Worm (Caenorhabditis elegans) whole organism, L4 larva: ENCODE results near the gene ZK688.11.

Experiments
- D1046.2 ChIP-seq: fragments of 200-800 bp; sonication (Bioruptor generic); IDR thresholded peaks from 2 replicates; pipeline ENCODE4 v1.3.6; 2022; ENCODE audit warnings: missing genetic modification characterization, missing compliant biosample characterization
- F49E8.2 ChIP-seq: sonication (generic microtip); optimal IDR thresholded peaks from 2 replicates; lab custom pipeline; 2016; ENCODE audit warnings: missing compliant biosample characterization, mild to moderate bottlenecking, missing genetic modification characterization, borderline replicate concordance
- T26A8.4 ChIP-seq: fragments of 200-800 bp; sonication (Bioruptor generic); IDR thresholded peaks from 2 replicates; pipeline ENCODE4 v1.3.6; 2022; ENCODE audit warnings: missing genetic modification characterization, missing compliant biosample characterization
- aha-1 ChIP-seq: fragments of 150-350 bp; peaks from one replicate; lab custom pipeline; 2014; ENCODE audit warnings: missing biosample characterization, missing genetic modification characterization
- aly-2 ChIP-seq: sonication (generic microtip); optimal IDR thresholded peaks from 2 replicates; lab custom pipeline; 2018; ENCODE audit warnings: missing biosample characterization, missing genetic modification characterization
- ama-1 ChIP-seq: fragments of 150-350 bp; optimal IDR thresholded peaks from 2 replicates; lab custom pipeline; 2014; ENCODE audit warnings: inconsistent platforms, mixed read lengths
- attf-4 ChIP-seq: sonication (generic microtip); optimal IDR thresholded peaks from 3 replicates; lab custom pipeline; 2017; ENCODE audit warnings: missing biosample characterization, missing genetic modification characterization
- daf-16 ChIP-seq, 3 experiments: sonication (generic microtip); optimal IDR thresholded peaks; 2 replicates each; lab custom pipeline; 2016 to 2017; ENCODE audit warnings: missing genetic modification characterization in 3 of 3, missing genetic modification reagents in 3 of 3, mild to moderate bottlenecking in 2 of 3, missing compliant biosample characterization in 2 of 3, missing biosample characterization in 1 of 3, moderate library complexity in 1 of 3
- daf-19 ChIP-seq: fragments of 200-800 bp; sonication (Bioruptor generic); conservative IDR thresholded peaks from 2 replicates; pipeline ENCODE4 v1.3.6; 2022; ENCODE audit warnings: missing genetic modification characterization, missing compliant biosample characterization
- daf-8 ChIP-seq: fragments of 200-800 bp; sonication (Bioruptor generic); IDR thresholded peaks from 2 replicates; pipeline ENCODE4 v1.3.6; 2022; ENCODE audit warnings: missing genetic modification characterization, missing compliant biosample characterization
- dmd-8 ChIP-seq: fragments of 200-800 bp; sonication (Bioruptor generic); IDR thresholded peaks from 2 replicates; pipeline ENCODE4 v1.3.6; 2022; ENCODE audit warnings: missing genetic modification characterization, missing compliant biosample characterization
- dmd-9 ChIP-seq: fragments of 200-800 bp; sonication (Bioruptor generic); IDR thresholded peaks from 2 replicates; pipeline ENCODE4 v1.3.6; 2022; ENCODE audit warnings: missing genetic modification reagents, missing genetic modification characterization, missing compliant biosample characterization
- duxl-1 ChIP-seq: sonication (generic microtip); optimal IDR thresholded peaks from 2 replicates; lab custom pipeline; 2016; ENCODE audit warnings: mild to moderate bottlenecking, missing genetic modification characterization, moderate library complexity, missing compliant biosample characterization; ENCODE audit not compliant: poor library complexity
- fkh-10 ChIP-seq: fragments of 150-350 bp; optimal IDR thresholded peaks from 2 replicates; lab custom pipeline; 2014; ENCODE audit warnings: missing biosample characterization, missing genetic modification reagents, missing genetic modification characterization
- lim-7 ChIP-seq: fragments of 200-800 bp; sonication (Bioruptor generic); IDR thresholded peaks from 2 replicates; pipeline ENCODE4 v1.3.6; 2022; ENCODE audit warnings: missing genetic modification characterization, missing compliant biosample characterization
- lin-1 ChIP-seq: fragments of 200-800 bp; sonication (Bioruptor generic); IDR thresholded peaks from 2 replicates; pipeline ENCODE4 v1.3.6; 2022; ENCODE audit warnings: missing genetic modification reagents, missing genetic modification characterization, missing compliant biosample characterization
- lir-3 ChIP-seq: sonication (generic microtip); optimal IDR thresholded peaks from 2 replicates; lab custom pipeline; 2016; ENCODE audit warnings: mild to moderate bottlenecking, missing genetic modification characterization, missing compliant biosample characterization
- lsy-2 ChIP-seq, 2 experiments: fragments of 150-350 bp in 1 of 2; sonication (generic microtip) in 1 of 2; optimal IDR thresholded peaks; 2 replicates each; lab custom pipeline; 2014 to 2017; ENCODE audit warnings: missing biosample characterization in 2 of 2, missing genetic modification characterization in 2 of 2
- nhr-102 ChIP-seq: sonication (generic microtip); optimal IDR thresholded peaks from 2 replicates; lab custom pipeline; 2016; ENCODE audit warnings: mild to moderate bottlenecking, missing genetic modification characterization, moderate library complexity, missing compliant biosample characterization
- nhr-237 ChIP-seq: sonication (generic microtip); optimal IDR thresholded peaks from 2 replicates; lab custom pipeline; 2017; ENCODE audit warnings: missing biosample characterization, missing genetic modification characterization
- nhr-77 ChIP-seq: fragments of 150-350 bp; optimal IDR thresholded peaks from 2 replicates; lab custom pipeline; 2014; ENCODE audit warnings: missing biosample characterization, missing genetic modification characterization
- set-16 ChIP-seq: fragments of 200-800 bp; sonication (Bioruptor generic); IDR thresholded peaks from 2 replicates; pipeline ENCODE4 v1.3.6; 2022; ENCODE audit warnings: missing genetic modification reagents, missing genetic modification characterization, missing compliant biosample characterization
- skn-1 ChIP-seq: fragments of 150-350 bp; optimal IDR thresholded peaks from 2 replicates; lab custom pipeline; 2014; ENCODE audit warnings: missing biosample characterization, missing genetic modification characterization
- spr-3 ChIP-seq: fragments of 200-800 bp; sonication (Bioruptor generic); optimal IDR thresholded peaks from 2 replicates; lab custom pipeline; 2018; ENCODE audit warnings: mild to moderate bottlenecking, missing genetic modification characterization, missing compliant biosample characterization
- tra-1 ChIP-seq: fragments of 200-800 bp; sonication (Bioruptor generic); IDR thresholded peaks from 2 replicates; pipeline ENCODE4 v1.3.6; 2022; ENCODE audit warnings: missing genetic modification reagents, missing genetic modification characterization, missing compliant biosample characterization
- unc-62 ChIP-seq, 3 experiments: fragments of 150-350 bp in 1 of 3; sonication (generic microtip); optimal IDR thresholded peaks in 2 of 3; peaks in 1 of 3; 1 replicate in 1 of 3; 2 replicates in 2 of 3; lab custom pipeline; 2014 to 2017; ENCODE audit warnings: missing biosample characterization in 3 of 3, missing genetic modification characterization in 3 of 3, missing genetic modification reagents in 3 of 3, missing genotype in 1 of 3
- vab-7 ChIP-seq: fragments of 200-800 bp; sonication (Bioruptor generic); IDR thresholded peaks from 2 replicates; pipeline ENCODE4 v1.3.6; 2022; ENCODE audit warnings: missing genetic modification reagents, missing genetic modification characterization, missing compliant biosample characterization
- zag-1 ChIP-seq: fragments of 150-350 bp; optimal IDR thresholded peaks from 2 replicates; lab custom pipeline; 2014; ENCODE audit warnings: missing biosample characterization, missing genetic modification characterization
- zip-11 ChIP-seq: fragments of 200-800 bp; sonication (Bioruptor generic); IDR thresholded peaks from 2 replicates; pipeline ENCODE4 v1.3.6; 2022; ENCODE audit warnings: missing genetic modification characterization, missing compliant biosample characterization

Gene ZK688.11

DNA sequence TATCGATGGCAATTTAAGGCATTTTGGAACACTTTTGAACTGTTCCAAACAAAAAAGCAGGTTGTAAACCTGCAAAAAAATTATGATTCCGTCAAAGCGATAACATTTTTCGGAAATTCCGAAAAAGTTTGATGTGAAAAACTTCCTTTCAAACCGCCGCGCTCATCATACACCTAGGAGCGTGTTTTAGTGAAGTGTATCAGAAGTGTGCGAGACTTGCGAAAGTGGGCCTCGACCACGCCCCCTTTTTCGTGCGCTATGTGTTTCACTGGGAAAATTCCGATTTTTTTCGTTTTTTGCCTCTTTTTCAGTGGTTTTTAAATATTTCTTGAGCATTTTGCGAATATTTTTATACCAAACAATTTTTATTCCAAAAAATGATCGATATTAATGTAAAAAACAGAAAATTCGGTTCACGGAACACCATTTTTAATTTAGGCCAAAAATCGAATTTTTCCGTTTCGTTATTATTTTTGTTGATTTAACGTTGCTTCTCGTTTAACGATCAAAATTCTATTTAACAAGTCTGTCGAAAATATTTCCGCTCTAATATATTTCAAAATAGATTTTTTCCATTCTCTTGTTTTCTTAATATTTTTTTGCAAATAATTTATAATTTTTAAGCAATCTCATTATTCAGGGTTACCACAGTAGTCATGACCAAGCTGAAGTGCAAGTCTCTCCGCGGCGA lies 30.1 kb downstream of the ZK688.11 start, which contains the start of gene rpl-35 (continued):
- TF ChIP-seq dmd-9 (peak; percentile 99), attf-4 (peak; percentile 64), nhr-102 (tag; lab: Kevin White, UChicago) (peak; percentile 99), lim-7 (GFP tag; lab: Robert Waterston, UW) (peak; percentile 86), F49E8.2 (peak; percentile 98), daf-16 (GFP tag; optimal IDR thresholded peaks at IDR 0.05; lab: Kevin White, UChicago) (peak; percentile 92 to 97), daf-16 (tag; optimal IDR thresholded peaks at IDR 0.05; lab: Kevin White, UChicago) (peak; percentile 92), zip-11 (GFP tag; lab: Robert Waterston, UW) (peak; percentile 86; the same call in 1 of the 2 replicates), lsy-2 (tag; optimal IDR thresholded peaks at IDR 0.05; lab: Kevin White, UChicago) (peak; percentile 99), ama-1 (lab: Kevin White, UChicago) (peak; percentile 93), dmd-8 (GFP tag; lab: Robert Waterston, UW) (peak; percentile 90)

DNA sequence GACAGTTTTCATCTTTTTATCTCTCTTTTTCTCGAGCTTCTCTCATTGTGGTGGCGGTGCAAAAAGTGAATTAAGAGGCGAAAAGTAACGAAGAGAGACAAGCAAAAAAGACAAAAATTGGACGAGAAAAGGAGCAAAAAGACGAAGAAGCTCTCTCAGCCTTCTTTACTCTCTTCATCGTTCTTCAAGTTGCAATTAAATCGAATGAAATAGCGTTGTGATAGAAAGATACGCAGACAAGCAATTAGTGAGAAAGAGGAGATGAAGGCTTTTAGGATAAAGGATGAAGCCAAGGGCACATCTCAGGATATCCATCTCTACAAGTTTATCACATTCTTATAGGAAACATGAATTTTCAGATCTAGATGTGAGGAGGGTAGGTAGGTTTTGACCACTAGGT lies 36.6 kb downstream of the ZK688.11 start:
- TF ChIP-seq lsy-2 (tag; optimal IDR thresholded peaks at IDR 0.05; lab: Kevin White, UChicago) (peak in 1 of 2 experiments; percentile 22), lin-1 (GFP tag; lab: Robert Waterston, UW) (no peak), T26A8.4 (no peak), skn-1 (tag; lab: Kevin White, UChicago) (no peak), aha-1 (tag; lab: Kevin White, UChicago) (peak; percentile 69), fkh-10 (GFP tag; lab: Kevin White, UChicago) (peak; percentile 17)

DNA sequence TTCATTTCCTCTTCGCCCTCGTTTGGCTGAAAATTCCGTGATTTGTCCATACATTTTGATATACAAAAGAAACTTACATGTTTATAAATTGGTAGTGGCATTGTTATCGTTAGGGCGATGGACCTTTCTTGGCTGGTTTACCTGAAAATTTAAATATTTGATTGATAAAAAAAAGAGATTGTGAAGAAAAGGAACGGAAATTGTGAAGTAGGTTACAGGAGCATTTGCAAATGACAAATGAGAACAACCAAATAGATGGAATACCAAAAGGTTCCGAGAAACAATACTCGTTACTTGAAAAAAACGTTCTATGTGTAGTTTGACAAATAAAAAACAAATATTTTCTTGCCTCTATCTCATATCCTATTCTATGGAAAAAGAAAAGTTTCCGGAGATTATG lies 41.2 kb downstream of the ZK688.11 start, which contains the start of gene ZK652.8:
Gene ZK652.8 (minus strand): TSS at position 101 of the 400 bp plus-strand sequence.
- no peak for TF ChIP-seq nhr-102 (tag; lab: Kevin White, UChicago)
- TF ChIP-seq aha-1 (tag; lab: Kevin White, UChicago): peak; percentile 59

- no peak for TF ChIP-seq vab-7
- no peak for TF ChIP-seq lsy-2 (tag; optimal IDR thresholded peaks at IDR 0.05; lab: Kevin White, UChicago)
- no peak for TF ChIP-seq daf-8 (GFP tag; lab: Robert Waterston, UW)
- no peak for TF ChIP-seq D1046.2 (GFP tag; lab: Robert Waterston, UW)
- no peak for TF ChIP-seq fkh-10 (GFP tag; lab: Kevin White, UChicago)
- TF ChIP-seq nhr-77: no peak
- no peak for TF ChIP-seq zag-1 (tag; lab: Kevin White, UChicago)
These were observed 45.7 kb downstream of the ZK688.11 start, which contains the start of gene ceh-23 for ce11 chrIII:7838907-7839642. Gene ceh-23, plus strand, starts transcription at chrIII:7839592.

DNA sequence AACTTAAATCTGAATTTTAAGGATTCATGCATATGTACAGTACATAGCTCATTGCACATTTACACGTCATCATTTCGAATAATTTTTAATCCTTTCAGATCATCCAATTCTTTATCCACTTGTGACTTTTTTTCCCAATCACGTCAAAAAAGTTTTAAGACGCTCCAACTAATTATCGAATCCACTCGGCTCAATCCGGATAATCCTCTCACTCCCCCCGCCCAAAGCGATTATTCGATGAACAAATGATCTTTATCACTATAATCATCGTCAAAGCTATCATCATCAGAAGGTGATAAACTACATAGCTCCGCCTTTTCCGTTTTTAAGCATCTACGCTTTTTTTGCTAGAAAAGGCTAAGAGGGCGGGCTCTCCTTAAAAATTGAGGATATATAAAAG lies 47.2 kb downstream of the ZK688.11 start:
- TF ChIP-seq nhr-237 (tag; lab: Kevin White, UChicago) (no peak), D1046.2 (GFP tag; lab: Robert Waterston, UW) (no peak), set-16 (no peak), spr-3 (GFP tag; lab: Kevin White, UChicago) (no peak), skn-1 (tag; lab: Kevin White, UChicago) (no peak)

DNA sequence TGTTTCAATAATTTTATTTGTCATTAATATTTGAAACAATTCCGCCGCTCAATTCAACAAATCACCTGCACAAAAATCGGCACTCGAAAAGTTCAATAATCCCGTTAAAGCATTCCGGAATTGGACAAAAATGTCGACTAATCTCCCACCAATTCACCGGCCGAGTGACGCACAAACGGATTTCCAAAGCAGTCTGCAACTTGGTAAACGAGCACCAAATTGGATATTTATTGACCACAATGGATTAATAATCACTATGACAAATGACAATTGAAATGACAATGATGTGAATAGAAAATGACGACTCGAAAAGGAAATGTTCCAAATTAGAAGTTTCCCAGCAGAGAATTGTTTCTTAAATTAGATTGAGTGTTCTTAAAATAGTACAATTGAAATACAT lies 49.1 kb downstream of the ZK688.11 start:
- TF ChIP-seq lir-3 (tag; lab: Kevin White, UChicago) (no peak), unc-62 (GFP tag; optimal IDR thresholded peaks at IDR 0.05 in 1 of 2; lab: Kevin White, UChicago) (peak in 1 of 2 experiments; percentile 13), unc-62 (tag; optimal IDR thresholded peaks at IDR 0.05; lab: Kevin White, UChicago) (no peak), daf-19 (GFP tag; lab: Robert Waterston, UW) (no peak), duxl-1 (tag; lab: Kevin White, UChicago) (no peak), aly-2 (tag; lab: Kevin White, UChicago) (no peak), tra-1 (GFP tag; lab: Robert Waterston, UW) (no peak)
- TF ChIP-seq, all 104 proteins: peak for 1
